Fruit fly (Drosophila melanogaster): ENCODE measurements around the gene Non2.
A peak's percentile ranks its signal among the peaks of the same experiment; 100 is the strongest.

Gene Non2

dm6 chr3L:2765013-2765738 is 1.6 kb upstream of the Non2 start (continued):
- no peak for TF ChIP-seq z (GFP tag; IDR thresholded peaks at IDR 0.05)
- peak; percentile 38 for TF ChIP-seq Sox102F (GFP tag; optimal IDR thresholded peaks at IDR 0.05)
- TF ChIP-seq lola (GFP tag; optimal IDR thresholded peaks at IDR 0.05), result no peak
- no peak for TF ChIP-seq vfl (GFP tag; optimal IDR thresholded peaks at IDR 0.05)
- no peak for TF ChIP-seq CG9817 (tag; optimal IDR thresholded peaks at IDR 0.05)
- no peak for TF ChIP-seq Bdp1 (GFP tag; optimal IDR thresholded peaks at IDR 0.05)
- TF ChIP-seq Awh (GFP tag; IDR thresholded peaks at IDR 0.05), result no peak
- TF ChIP-seq dimm (GFP tag; IDR thresholded peaks at IDR 0.05), result no peak
- no peak for TF ChIP-seq sug (tag; optimal IDR thresholded peaks at IDR 0.05)
- TF ChIP-seq salm (tag; optimal IDR thresholded peaks at IDR 0.05), result no peak
- TF ChIP-seq shn (GFP tag; optimal IDR thresholded peaks at IDR 0.05), result peak; percentile 13
- no peak for TF ChIP-seq Gsc (GFP tag; IDR thresholded peaks at IDR 0.05)
- no peak for TF ChIP-seq dysf (GFP tag; IDR thresholded peaks at IDR 0.05)
- TF ChIP-seq pnt (GFP tag; optimal IDR thresholded peaks at IDR 0.05), result peak; percentile 6
- TF ChIP-seq CG32532 (GFP tag; IDR thresholded peaks at IDR 0.05), result peak; percentile 32; the same call in 1 of the 2 replicates
- TF ChIP-seq HHEX (GFP tag; optimal IDR thresholded peaks at IDR 0.05), result no peak
- no peak for TF ChIP-seq Myb (GFP tag; optimal IDR thresholded peaks at IDR 0.05)
- TF ChIP-seq ssp (GFP tag; IDR thresholded peaks at IDR 0.05), result no peak
- no peak for TF ChIP-seq croc (GFP tag; conservative IDR thresholded peaks at IDR 0.05)
- no peak for TF ChIP-seq Stat92E (GFP tag; optimal IDR thresholded peaks at IDR 0.05)
- TF ChIP-seq CG17912 (GFP tag; optimal IDR thresholded peaks at IDR 0.05), result no peak
- peak; percentile 34 for TF ChIP-seq CG10543 (GFP tag; optimal IDR thresholded peaks at IDR 0.05)
- TF ChIP-seq Hr3 (GFP tag; optimal IDR thresholded peaks at IDR 0.05), result peak; percentile 3
- no peak for TF ChIP-seq ken (GFP tag; IDR thresholded peaks at IDR 0.05)
- TF ChIP-seq CG15269 (tag; optimal IDR thresholded peaks at IDR 0.05), result peak; percentile 16
- TF ChIP-seq CG10209 (GFP tag; optimal IDR thresholded peaks at IDR 0.05), result no peak
- TF ChIP-seq danr (GFP tag; IDR thresholded peaks at IDR 0.05), result no peak
- peak; percentile 8 to 16 for TF ChIP-seq Pdp1 (GFP tag; optimal IDR thresholded peaks at IDR 0.05)
- TF ChIP-seq crc (GFP tag; optimal IDR thresholded peaks at IDR 0.05), result no peak
- TF ChIP-seq corto (GFP tag; optimal IDR thresholded peaks at IDR 0.05), result no peak
- no peak for TF ChIP-seq CG17802 (tag; optimal IDR thresholded peaks at IDR 0.05)
- no peak for TF ChIP-seq CG14050 (GFP tag; IDR thresholded peaks at IDR 0.05)
- TF ChIP-seq fd102C (GFP tag; optimal IDR thresholded peaks at IDR 0.05), result no peak
- peak; percentile 4 for TF ChIP-seq Vsx1 (GFP tag; optimal IDR thresholded peaks at IDR 0.05)
- no peak for TF ChIP-seq Doc3 (GFP tag; IDR thresholded peaks at IDR 0.05; ENCODE audit: partially characterized antibody)
- no peak for TF ChIP-seq CG17361 (GFP tag; IDR thresholded peaks at IDR 0.05)
- peak; percentile 62; the same call in 2 of the 4 replicates for TF ChIP-seq Gug (GFP tag; IDR thresholded peaks at IDR 0.05)
- TF ChIP-seq tup (GFP tag; optimal IDR thresholded peaks at IDR 0.05), result no peak
- TF ChIP-seq dati (GFP tag; IDR thresholded peaks at IDR 0.05), result no peak
- TF ChIP-seq CG4820 (GFP tag; optimal IDR thresholded peaks at IDR 0.05), result no peak
- TF ChIP-seq CG2116 (GFP tag; optimal IDR thresholded peaks at IDR 0.05), result no peak
- peak; percentile 5 for TF ChIP-seq CG12155 (GFP tag; optimal IDR thresholded peaks at IDR 0.05)
- no peak for TF ChIP-seq hb (GFP tag; IDR thresholded peaks at IDR 0.05; ENCODE audit: partially characterized antibody)
- TF ChIP-seq CTCF (GFP tag; optimal IDR thresholded peaks at IDR 0.05), result no peak
- peak; percentile 22 for TF ChIP-seq az2 (GFP tag; optimal IDR thresholded peaks at IDR 0.05)
- TF ChIP-seq Ets97D (GFP tag; optimal IDR thresholded peaks at IDR 0.05), result no peak

Measured in whole organism, embryonic.